Fruit fly (Drosophila melanogaster) whole organism, embryonic: ENCODE results near the gene CG15047.

ENCODE experiments used
- Aef1 ChIP-seq: fragments of 200-800 bp; sonication (Bioruptor generic); IDR thresholded peaks from 3 replicates; pipeline ENCODE4 v1.3.6; 2022; ENCODE audit warnings: missing biosample characterization, missing genetic modification characterization
- Blimp-1 ChIP-seq: fragments of 200-800 bp; sonication (Bioruptor generic); optimal IDR thresholded peaks from 3 replicates; lab custom pipeline; 2018; ENCODE audit warnings: missing biosample characterization, missing genetic modification characterization, mild to moderate bottlenecking, moderate library complexity, missing genetic modification reagents
- CG12219 ChIP-seq: fragments of 200-800 bp; sonication (Bioruptor generic); optimal IDR thresholded peaks from 3 replicates; lab custom pipeline; 2018; ENCODE audit warnings: missing biosample characterization, mild to moderate bottlenecking, missing genetic modification characterization
- CG12236 ChIP-seq: fragments of 200-800 bp; sonication (Bioruptor generic); optimal IDR thresholded peaks from 2 replicates; lab custom pipeline; 2016; ENCODE audit warnings: missing biosample characterization, missing genetic modification characterization
- CG14441 ChIP-seq: fragments of 200-800 bp; sonication (Bioruptor generic); IDR thresholded peaks from 2 replicates; pipeline ENCODE4 v1.3.6; 2022; ENCODE audit warnings: missing biosample characterization, missing genetic modification characterization
- CG14710 ChIP-seq: fragments of 200-800 bp; sonication (Bioruptor generic); optimal IDR thresholded peaks from 3 replicates; lab custom pipeline; 2019; ENCODE audit warnings: missing biosample characterization, mild to moderate bottlenecking, missing genetic modification characterization, moderate library complexity
- CG15601 ChIP-seq: fragments of 200-800 bp; sonication (Bioruptor generic); optimal IDR thresholded peaks from 3 replicates; lab custom pipeline; 2019; ENCODE audit warnings: missing biosample characterization, mild to moderate bottlenecking, missing genetic modification characterization, moderate library complexity
- CG15696 ChIP-seq: fragments of 200-800 bp; sonication (Bioruptor generic); optimal IDR thresholded peaks from 2 replicates; lab custom pipeline; 2019; ENCODE audit warnings: missing biosample characterization, mild to moderate bottlenecking, missing genetic modification characterization, moderate library complexity
- CG17328 ChIP-seq: fragments of 200-800 bp; sonication (Bioruptor generic); IDR thresholded peaks from 2 replicates; pipeline ENCODE4 v1.3.6; 2022; ENCODE audit warnings: missing biosample characterization, missing genetic modification characterization
- CG17361 ChIP-seq: fragments of 200-800 bp; sonication (Bioruptor generic); IDR thresholded peaks from 3 replicates; pipeline ENCODE4 v1.3.6; 2022; ENCODE audit warnings: missing biosample characterization, missing genetic modification characterization
- CG2712 ChIP-seq: fragments of 200-800 bp; optimal IDR thresholded peaks from 3 replicates; lab custom pipeline; 2019; ENCODE audit warnings: missing biosample characterization, mild to moderate bottlenecking, missing genetic modification characterization, moderate library complexity
- CG33557 ChIP-seq: fragments of 200-800 bp; sonication (Bioruptor generic); optimal IDR thresholded peaks from 2 replicates; lab custom pipeline; 2019; ENCODE audit warnings: missing biosample characterization, mild to moderate bottlenecking, missing genetic modification characterization, moderate library complexity
- CG7271 ChIP-seq: fragments of 200-800 bp; sonication (Bioruptor generic); optimal IDR thresholded peaks from 2 replicates; lab custom pipeline; 2018; ENCODE audit warnings: missing biosample characterization, mild to moderate bottlenecking, missing genetic modification characterization, moderate library complexity
- CG7839 ChIP-seq: fragments of 200-800 bp; sonication (Bioruptor generic); optimal IDR thresholded peaks from 3 replicates; lab custom pipeline; 2018; ENCODE audit warnings: missing biosample characterization, mild to moderate bottlenecking, missing genetic modification characterization, moderate library complexity
- CG8924 ChIP-seq: fragments of 200-800 bp; optimal IDR thresholded peaks from 3 replicates; lab custom pipeline; 2019; ENCODE audit warnings: missing biosample characterization, mild to moderate bottlenecking, missing genetic modification characterization, moderate library complexity
- CG9437 ChIP-seq: fragments of 200-800 bp; sonication (Bioruptor generic); optimal IDR thresholded peaks from 2 replicates; lab custom pipeline; 2018; ENCODE audit warnings: missing biosample characterization, mild to moderate bottlenecking, missing genetic modification characterization
- CkIIα-i1 ChIP-seq: fragments of 200-800 bp; sonication (Bioruptor generic); IDR thresholded peaks from 2 replicates; pipeline ENCODE4 v1.3.6; 2022; ENCODE audit warnings: missing biosample characterization, missing genetic modification characterization
- Doc2 ChIP-seq: fragments of 200-800 bp; sonication (Bioruptor generic); IDR thresholded peaks from 2 replicates; pipeline ENCODE4 v1.3.6; 2022; ENCODE audit warnings: missing biosample characterization, missing genetic modification characterization
- Eip74EF ChIP-seq, 2 experiments: fragments of 200-800 bp in 1 of 2; fragments of >200 bp in 1 of 2; sonication (Bioruptor generic) in 1 of 2; optimal IDR thresholded peaks; 2 replicates each; lab custom pipeline; 2017 to 2019; ENCODE audit warnings: missing biosample characterization in 2 of 2, missing genetic modification characterization in 2 of 2, mild to moderate bottlenecking in 1 of 2, moderate library complexity in 1 of 2
- Gug ChIP-seq: fragments of 200-800 bp; sonication (Bioruptor generic); IDR thresholded peaks from 4 replicates; pipeline ENCODE4 v1.3.6; 2022; ENCODE audit warnings: missing biosample characterization, missing genetic modification characterization
- H2.0 ChIP-seq: fragments of 200-800 bp; sonication (Bioruptor generic); IDR thresholded peaks from 2 replicates; pipeline ENCODE4 v1.3.6; 2022; ENCODE audit warnings: missing biosample characterization, missing genetic modification characterization
- HmgZ ChIP-seq: fragments of 200-800 bp; sonication (Bioruptor generic); optimal IDR thresholded peaks from 2 replicates; lab custom pipeline; 2018; ENCODE audit warnings: missing biosample characterization, mild to moderate bottlenecking, missing genetic modification characterization
- Hr78 ChIP-seq, 2 experiments: fragments of 200-800 bp in 1 of 2; fragments of >200 bp in 1 of 2; sonication (Bioruptor generic) in 1 of 2; optimal IDR thresholded peaks; 2 replicates each; lab custom pipeline; 2017 to 2019; ENCODE audit warnings: missing biosample characterization in 2 of 2, missing genetic modification characterization in 2 of 2, mild to moderate bottlenecking in 1 of 2, moderate library complexity in 1 of 2
- MTF-1 ChIP-seq: fragments of 200-800 bp; sonication (Bioruptor generic); optimal IDR thresholded peaks from 2 replicates; lab custom pipeline; 2018; ENCODE audit warnings: missing biosample characterization, mild to moderate bottlenecking, missing genetic modification characterization, borderline replicate concordance
- Med ChIP-seq: fragments of 200-800 bp; sonication (Bioruptor generic); peaks from one replicate; lab custom pipeline; 2016; ENCODE audit warnings: missing biosample characterization, missing genetic modification characterization, mild to moderate bottlenecking, inconsistent platforms, moderate library complexity
- Mrtf ChIP-seq: fragments of 200-800 bp; sonication (Bioruptor generic); IDR thresholded peaks from 3 replicates; pipeline ENCODE4 v1.3.6; 2022; ENCODE audit warnings: missing biosample characterization, missing genetic modification characterization
- Myb ChIP-seq: fragments of 200-800 bp; sonication (Bioruptor generic); optimal IDR thresholded peaks from 2 replicates; lab custom pipeline; 2016; ENCODE audit warnings: missing biosample characterization, missing genetic modification characterization
- Ssrp ChIP-seq: fragments of 200-800 bp; sonication (Bioruptor generic); optimal IDR thresholded peaks from 2 replicates; lab custom pipeline; 2018; ENCODE audit warnings: missing biosample characterization, mild to moderate bottlenecking, missing genetic modification characterization, moderate library complexity
- aop ChIP-seq: fragments of 200-800 bp; sonication (Bioruptor generic); IDR thresholded peaks from 2 replicates; pipeline ENCODE4 v1.3.6; 2022; ENCODE audit warnings: missing biosample characterization, missing genetic modification characterization
- bcd ChIP-seq: fragments of 200-800 bp; sonication (Bioruptor generic); optimal IDR thresholded peaks from 2 replicates; lab custom pipeline; 2017; ENCODE audit warnings: missing biosample characterization, mild to moderate bottlenecking, missing genetic modification characterization
- btn ChIP-seq: fragments of 200-800 bp; sonication (Bioruptor generic); optimal IDR thresholded peaks from 2 replicates; lab custom pipeline; 2016; ENCODE audit warnings: missing biosample characterization, missing genetic modification characterization
- cas ChIP-seq: fragments of 200-800 bp; sonication (Bioruptor generic); IDR thresholded peaks from 2 replicates; pipeline ENCODE4 v1.3.6; 2022; ENCODE audit warnings: missing biosample characterization, missing genetic modification characterization
- crol ChIP-seq: fragments of 200-800 bp; sonication (Bioruptor generic); IDR thresholded peaks from 2 replicates; pipeline ENCODE4 v1.3.6; 2022; ENCODE audit warnings: missing biosample characterization, missing genetic modification characterization
- grau ChIP-seq: fragments of 200-800 bp; optimal IDR thresholded peaks from 3 replicates; lab custom pipeline; 2019; ENCODE audit warnings: missing biosample characterization, mild to moderate bottlenecking, missing genetic modification characterization, moderate library complexity
- gt ChIP-seq: fragments of 200-800 bp; sonication (Bioruptor generic); IDR thresholded peaks from 2 replicates; pipeline ENCODE4 v1.3.6; 2022; ENCODE audit warnings: missing biosample characterization, missing genetic modification characterization
- hkb ChIP-seq, 2 experiments: fragments of 200-800 bp in 1 of 2; fragments of >200 bp in 1 of 2; sonication (Bioruptor generic) in 1 of 2; IDR thresholded peaks in 1 of 2; optimal IDR thresholded peaks in 1 of 2; 2 replicates each; pipeline versions ENCODE4 v1.3.6 to Lab custom; 2017 to 2022; ENCODE audit warnings: missing biosample characterization in 1 of 2, missing genetic modification characterization in 1 of 2
- lab ChIP-seq: fragments of 200-800 bp; sonication (Bioruptor generic); optimal IDR thresholded peaks from 3 replicates; lab custom pipeline; 2017; ENCODE audit warnings: missing biosample characterization, missing genetic modification characterization, mild to moderate bottlenecking, moderate library complexity, missing genetic modification reagents
- lmd ChIP-seq: fragments of 200-800 bp; sonication (Bioruptor generic); IDR thresholded peaks from 2 replicates; pipeline ENCODE4 v1.3.6; 2022; ENCODE audit warnings: missing biosample characterization, missing genetic modification characterization
- nerfin-2 ChIP-seq: fragments of 200-800 bp; sonication (Bioruptor generic); IDR thresholded peaks from 2 replicates; pipeline ENCODE4 v1.3.6; 2022; ENCODE audit warnings: missing biosample characterization, missing genetic modification characterization; ENCODE audit not compliant: partially characterized antibody
- onecut ChIP-seq: fragments of 200-800 bp; sonication (Bioruptor generic); IDR thresholded peaks from 2 replicates; pipeline ENCODE4 v1.3.6; 2022; ENCODE audit warnings: missing biosample characterization, missing genetic modification characterization
- sc ChIP-seq, 3 experiments: fragments of >200 bp in 2 of 3; fragments of 200-800 bp in 1 of 3; sonication (Bioruptor generic) in 1 of 3; optimal IDR thresholded peaks; 2 replicates in 2 of 3; 3 replicates in 1 of 3; lab custom pipeline; 2017; ENCODE audit warnings: mild to moderate bottlenecking in 1 of 3, missing biosample characterization in 1 of 3, missing genetic modification characterization in 1 of 3, missing genetic modification reagents in 1 of 3
- scrt ChIP-seq: fragments of 200-800 bp; sonication (Bioruptor generic); optimal IDR thresholded peaks from 2 replicates; lab custom pipeline; 2018; ENCODE audit warnings: missing biosample characterization, mild to moderate bottlenecking, missing genetic modification characterization, moderate library complexity
- shn ChIP-seq: fragments of 200-800 bp; sonication (Bioruptor generic); optimal IDR thresholded peaks from 3 replicates; lab custom pipeline; 2016; ENCODE audit warnings: missing biosample characterization, missing genetic modification characterization
- unpg ChIP-seq: fragments of 200-800 bp; sonication (Bioruptor generic); optimal IDR thresholded peaks from 3 replicates; lab custom pipeline; 2018; ENCODE audit warnings: missing biosample characterization, mild to moderate bottlenecking, missing genetic modification characterization, moderate library complexity
- wor ChIP-seq: fragments of 200-800 bp; sonication (Bioruptor generic); IDR thresholded peaks from 2 replicates; pipeline ENCODE4 v1.3.6; 2022; ENCODE audit warnings: missing biosample characterization, missing genetic modification characterization
- zfh2 ChIP-seq: fragments of 200-800 bp; sonication (Bioruptor generic); optimal IDR thresholded peaks from 2 replicates; lab custom pipeline; 2016; ENCODE audit warnings: missing biosample characterization, missing genetic modification characterization

CG15047 gene

dm6 chrX:18523146-18523812 lies 5.2 kb upstream of the CG15047 start (continued):
- TF ChIP-seq grau (tag; lab: Kevin White, UChicago) (peak; percentile 10), CG17328 (0 out of 2 replicates have a peak, but pooled peaks have one; percentile 10), CG7839 (tag; lab: Kevin White, UChicago) (peak; percentile 39), CG7271 (tag; lab: Kevin White, UChicago) (no peak), CG33557 (peak; percentile 45), CG2712 (tag; lab: Kevin White, UChicago) (peak; percentile 42), CG9437 (peak; percentile 16), MTF-1 (GFP tag; lab: Kevin White, UChicago) (no peak), Med (GFP tag; lab: Kevin White, UChicago) (peak; percentile 11), Gug (GFP tag; lab: Robert Waterston, UW) (no peak), shn (no peak), gt (GFP tag; lab: Robert Waterston, UW) (no peak), CG12236 (no peak), CG14710 (tag; lab: Kevin White, UChicago) (peak; percentile 11)

DNA sequence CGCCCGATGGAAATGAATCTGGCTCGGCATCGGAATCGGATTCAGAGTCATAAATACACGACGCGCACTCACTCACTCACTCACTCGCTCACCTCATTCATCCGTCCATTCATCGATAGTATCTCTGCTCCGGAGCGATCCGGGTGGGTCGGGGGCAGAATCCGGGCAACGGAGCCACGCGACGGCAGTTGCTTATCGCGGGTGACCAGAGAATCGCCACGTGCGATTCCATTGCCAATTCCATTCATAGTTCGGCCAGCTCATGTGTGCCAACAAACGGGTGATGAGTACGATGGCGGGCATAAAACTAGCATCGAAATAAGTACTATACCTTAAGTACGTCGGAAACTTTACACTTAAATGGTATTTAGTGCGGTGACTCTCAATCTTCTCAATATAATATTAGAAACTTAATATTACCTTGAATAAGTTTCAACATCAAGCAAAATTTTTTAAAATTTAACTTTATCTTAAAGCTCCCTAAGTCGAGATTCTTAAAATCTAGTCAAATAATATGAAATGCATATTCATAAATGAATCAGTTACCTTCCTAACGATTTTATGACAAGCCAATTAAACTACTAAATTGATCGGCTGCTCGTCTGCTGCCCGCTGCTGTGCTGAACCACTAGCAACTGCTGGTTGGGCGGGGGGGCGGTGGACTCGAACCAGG lies 3.8 kb upstream of the CG15047 start:
- peak; percentile 80 for TF ChIP-seq CG17361
- no peak for TF ChIP-seq wor (GFP tag; lab: Robert Waterston, UW)
- TF ChIP-seq CG15601 (tag; lab: Kevin White, UChicago): peak; percentile 22
- no peak for TF ChIP-seq hkb (optimal IDR thresholded peaks at IDR 0.05; lab: Kevin White, UChicago)
- peak; percentile 56 for TF ChIP-seq hkb (GFP tag; IDR thresholded peaks at IDR 0.05; lab: Robert Waterston, UW)
- TF ChIP-seq CG8924: peak; percentile 57
- no peak for TF ChIP-seq HmgZ (tag; lab: Kevin White, UChicago)
- no peak for TF ChIP-seq nerfin-2
- no peak for TF ChIP-seq CG12219
- TF ChIP-seq Aef1: no peak
- peak in 1 of 2 experiments; percentile 21 for TF ChIP-seq Hr78 (GFP tag; optimal IDR thresholded peaks at IDR 0.05; lab: Kevin White, UChicago)
- TF ChIP-seq CG14441 (GFP tag; lab: Robert Waterston, UW): no peak
- peak; percentile 59 for TF ChIP-seq Blimp-1 (GFP tag; lab: Kevin White, UChicago)
- 0 out of 2 replicates have a peak, but pooled peaks have one; percentile 10 for TF ChIP-seq crol (GFP tag; lab: Robert Waterston, UW)
- peak; percentile 63 for TF ChIP-seq CG15696 (tag; lab: Kevin White, UChicago)
- 0 out of 2 replicates have a peak, but pooled peaks have one; percentile 20 for TF ChIP-seq onecut (GFP tag; lab: Robert Waterston, UW)
- no peak for TF ChIP-seq CkIIα-i1
- no peak for TF ChIP-seq Myb
- TF ChIP-seq cas (GFP tag; lab: Robert Waterston, UW): no peak
- TF ChIP-seq Doc2 (GFP tag; lab: Robert Waterston, UW): no peak
- TF ChIP-seq Ssrp: peak; percentile 46
- no peak for TF ChIP-seq scrt (GFP tag; lab: Kevin White, UChicago)
- no peak for TF ChIP-seq aop (GFP tag; lab: Robert Waterston, UW)
- TF ChIP-seq Mrtf (GFP tag; lab: Robert Waterston, UW): no peak
- TF ChIP-seq zfh2 (GFP tag; lab: Kevin White, UChicago): no peak
- TF ChIP-seq Eip74EF (GFP tag; optimal IDR thresholded peaks at IDR 0.05; lab: Kevin White, UChicago): peak in 1 of 2 experiments; percentile 5
- TF ChIP-seq H2.0 (GFP tag; lab: Robert Waterston, UW): no peak
- peak; percentile 47 for TF ChIP-seq grau (tag; lab: Kevin White, UChicago)
- TF ChIP-seq lmd (GFP tag; lab: Robert Waterston, UW): peak; percentile 34; the same call in 1 of the 2 replicates
- TF ChIP-seq lab: peak; percentile 45
- no peak for TF ChIP-seq btn
- no peak for TF ChIP-seq sc (optimal IDR thresholded peaks at IDR 0.05; lab: Kevin White, UChicago)
- peak; percentile 44 for TF ChIP-seq sc (GFP tag; optimal IDR thresholded peaks at IDR 0.05; lab: Kevin White, UChicago)
- peak; percentile 46 for TF ChIP-seq Med (GFP tag; lab: Kevin White, UChicago)
- TF ChIP-seq unpg (GFP tag; lab: Kevin White, UChicago): peak; percentile 21
- peak; percentile 51 for TF ChIP-seq bcd
